Worm (Caenorhabditis elegans) whole organism, early embryonic: ENCODE results near the gene K03B8.11.

Experiments
- B0310.2 ChIP-seq: sonication (generic microtip); optimal IDR thresholded peaks from 2 replicates; lab custom pipeline; 2016; ENCODE audit warnings: mild to moderate bottlenecking, missing genetic modification characterization, missing compliant biosample characterization
- aly-1 ChIP-seq: sonication (generic microtip); optimal IDR thresholded peaks from 2 replicates; lab custom pipeline; 2016; ENCODE audit warnings: missing genetic modification characterization, missing compliant biosample characterization
- ama-1 ChIP-seq: fragments of 150-350 bp; optimal IDR thresholded peaks from 2 replicates; lab custom pipeline; 2014
- ceh-36 ChIP-seq: sonication (generic microtip); optimal IDR thresholded peaks from 2 replicates; lab custom pipeline; 2016; ENCODE audit warnings: missing genetic modification characterization, inconsistent platforms, missing compliant biosample characterization
- ets-7 ChIP-seq: sonication (generic microtip); optimal IDR thresholded peaks from 2 replicates; lab custom pipeline; 2016; ENCODE audit warnings: missing genotype, missing genetic modification characterization, missing compliant biosample characterization
- flt-1 ChIP-seq: fragments of 200-800 bp; sonication (Bioruptor generic); IDR thresholded peaks from 2 replicates; pipeline ENCODE4 v1.3.6; 2022; ENCODE audit warnings: missing genetic modification characterization, missing compliant biosample characterization
- hmg-4 ChIP-seq: fragments of 200-800 bp; sonication (Bioruptor generic); optimal IDR thresholded peaks from 2 replicates; lab custom pipeline; 2018; ENCODE audit warnings: mild to moderate bottlenecking, missing genetic modification characterization, missing compliant biosample characterization
- hnd-1 ChIP-seq: sonication (generic microtip); optimal IDR thresholded peaks from 2 replicates; lab custom pipeline; 2016; ENCODE audit warnings: missing genetic modification characterization, missing compliant biosample characterization
- tbx-11 ChIP-seq: fragments of 200-800 bp; sonication (Bioruptor generic); IDR thresholded peaks from 2 replicates; pipeline ENCODE4 v1.3.6; 2022; ENCODE audit warnings: missing genetic modification characterization, missing compliant biosample characterization
- tbx-37 ChIP-seq: fragments of 200-800 bp; sonication (Bioruptor generic); conservative IDR thresholded peaks from 2 replicates; pipeline ENCODE4 v1.3.6; 2022; ENCODE audit warnings: missing genetic modification reagents, missing genetic modification characterization, missing compliant biosample characterization

- TF ChIP-seq ets-7 (tag; lab: Kevin White, UChicago), result no peak
- TF ChIP-seq aly-1 (tag; lab: Kevin White, UChicago), result no peak
- no peak for TF ChIP-seq flt-1 (GFP tag; lab: Robert Waterston, UW)
- TF ChIP-seq tbx-37 (GFP tag; lab: Robert Waterston, UW), result no peak
- TF ChIP-seq ama-1, result no peak
- TF ChIP-seq hmg-4 (GFP tag; lab: Kevin White, UChicago), result no peak
- TF ChIP-seq B0310.2, result no peak
- TF ChIP-seq tbx-11, result no peak
- TF ChIP-seq ceh-36 (tag; lab: Kevin White, UChicago), result no peak
- no peak for TF ChIP-seq hnd-1 (tag; lab: Kevin White, UChicago)
Observed at ce11 chrV:11389776-11390175, 518 bp downstream of the K03B8.11 start, which contains the start of gene col-155.
